Fruit fly (Drosophila melanogaster) whole organism, pupa: Measurements from ENCODE around the gene CG32544.

Experiments used
- CG10348 ChIP-seq: fragments of 200-800 bp; sonication (Bioruptor generic); IDR thresholded peaks from 2 replicates; pipeline ENCODE4 v1.3.6; 2022; ENCODE audit warnings: missing biosample characterization, missing genetic modification characterization
- CG12605 ChIP-seq: fragments of 200-800 bp; sonication (Bioruptor generic); IDR thresholded peaks from 2 replicates; pipeline ENCODE4 v1.3.6; 2022; ENCODE audit warnings: missing biosample characterization, missing genetic modification characterization
- CG13204 ChIP-seq: fragments of 200-800 bp; sonication (Bioruptor generic); optimal IDR thresholded peaks from 2 replicates; lab custom pipeline; 2018; ENCODE audit warnings: missing biosample characterization, mild to moderate bottlenecking, missing genetic modification characterization, moderate library complexity
- CG14655 ChIP-seq: fragments of 200-800 bp; sonication (Bioruptor generic); optimal IDR thresholded peaks from 3 replicates; lab custom pipeline; 2017; ENCODE audit warnings: mild to moderate bottlenecking, missing biosample characterization, missing genetic modification reagents, missing genetic modification characterization
- CG15710 ChIP-seq: fragments of 200-800 bp; sonication (Bioruptor generic); optimal IDR thresholded peaks from 2 replicates; lab custom pipeline; 2018; ENCODE audit warnings: missing biosample characterization, mild to moderate bottlenecking, missing genetic modification characterization, moderate library complexity
- CG17806 ChIP-seq: fragments of 200-800 bp; sonication (Bioruptor generic); optimal IDR thresholded peaks from 2 replicates; lab custom pipeline; 2018; ENCODE audit warnings: missing biosample characterization, mild to moderate bottlenecking, missing genetic modification characterization, moderate library complexity
- CG32121 ChIP-seq: fragments of 200-800 bp; sonication (Bioruptor generic); IDR thresholded peaks from 2 replicates; pipeline ENCODE4 v1.3.6; 2022; ENCODE audit warnings: missing biosample characterization, missing genetic modification characterization
- CG34367 ChIP-seq: fragments of 200-800 bp; sonication (Bioruptor generic); optimal IDR thresholded peaks from 2 replicates; lab custom pipeline; 2018; ENCODE audit warnings: missing biosample characterization, mild to moderate bottlenecking, missing genetic modification characterization
- CG4496 ChIP-seq: fragments of 200-800 bp; sonication (Bioruptor generic); IDR thresholded peaks from 3 replicates; pipeline ENCODE4 v1.3.6; 2022; ENCODE audit warnings: missing biosample characterization, missing genetic modification characterization
- CG8159 ChIP-seq: fragments of 200-800 bp; sonication (Bioruptor generic); optimal IDR thresholded peaks from 3 replicates; lab custom pipeline; 2018; ENCODE audit warnings: missing biosample characterization, mild to moderate bottlenecking, missing genetic modification characterization, moderate library complexity
- CG8301 ChIP-seq: fragments of 200-800 bp; sonication (Bioruptor generic); optimal IDR thresholded peaks from 2 replicates; lab custom pipeline; 2018; ENCODE audit warnings: missing biosample characterization, mild to moderate bottlenecking, missing genetic modification characterization
- CG9948 ChIP-seq: fragments of 200-800 bp; sonication (Bioruptor generic); optimal IDR thresholded peaks from 2 replicates; lab custom pipeline; 2018; ENCODE audit warnings: missing biosample characterization, mild to moderate bottlenecking, missing genetic modification characterization, moderate library complexity
- D1 ChIP-seq: fragments of 200-800 bp; sonication (Bioruptor generic); optimal IDR thresholded peaks from 2 replicates; lab custom pipeline; 2018; ENCODE audit warnings: missing biosample characterization, mild to moderate bottlenecking, missing genetic modification characterization, moderate library complexity
- EcR ChIP-seq: fragments of 200-800 bp; sonication (Bioruptor generic); optimal IDR thresholded peaks from 3 replicates; lab custom pipeline; 2019; ENCODE audit warnings: missing biosample characterization, missing genetic modification characterization, mild to moderate bottlenecking, moderate library complexity, missing genetic modification reagents
- Ets98B ChIP-seq: fragments of 200-800 bp; sonication (Bioruptor generic); IDR thresholded peaks from 2 replicates; pipeline ENCODE4 v1.3.6; 2022; ENCODE audit warnings: missing biosample characterization, missing genetic modification characterization
- Pif1A ChIP-seq: fragments of 200-800 bp; sonication (Bioruptor generic); optimal IDR thresholded peaks from 3 replicates; lab custom pipeline; 2016; ENCODE audit warnings: missing biosample characterization, missing genetic modification characterization
- Pif1B ChIP-seq: fragments of 200-800 bp; sonication (Bioruptor generic); optimal IDR thresholded peaks from 3 replicates; lab custom pipeline; 2016; ENCODE audit warnings: missing biosample characterization, missing genetic modification characterization
- Snoo ChIP-seq: fragments of 200-800 bp; sonication (Bioruptor generic); optimal IDR thresholded peaks from 3 replicates; lab custom pipeline; 2017; ENCODE audit warnings: missing biosample characterization, mild to moderate bottlenecking, missing genetic modification characterization, inconsistent platforms
- fd96Ca ChIP-seq: fragments of 200-800 bp; sonication (Bioruptor generic); IDR thresholded peaks from 3 replicates; pipeline ENCODE4 v1.3.6; 2022; ENCODE audit warnings: missing biosample characterization, missing genetic modification characterization
- gl ChIP-seq: fragments of 200-800 bp; sonication (Bioruptor generic); optimal IDR thresholded peaks from 2 replicates; lab custom pipeline; 2018; ENCODE audit warnings: missing biosample characterization, mild to moderate bottlenecking, missing genetic modification characterization

The CG32544 gene

DNA sequence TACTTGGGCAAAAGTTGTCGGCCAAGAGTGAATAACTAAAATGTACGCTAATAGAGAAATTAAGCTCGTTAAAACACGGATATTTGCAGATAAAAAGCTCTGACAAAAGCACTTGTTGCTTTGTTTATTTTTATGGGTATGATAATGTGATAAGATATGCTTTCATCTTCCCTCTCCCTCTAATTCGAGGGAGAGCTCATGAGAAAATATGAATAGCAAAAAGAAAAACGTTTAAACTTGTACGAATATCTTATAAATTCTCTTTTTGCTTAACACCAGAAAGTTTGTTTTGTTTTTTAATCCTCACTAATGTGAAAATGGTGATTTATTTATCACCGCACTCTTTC is 11.1 kb upstream of the CG32544 start:
- TF ChIP-seq fd96Ca (GFP tag; lab: Robert Waterston, UW) (no peak), CG12605 (GFP tag; lab: Robert Waterston, UW) (peak; percentile 19; the same call in 1 of the 2 replicates)

dm6 chrX:18857356-18857807 is 2.7 kb upstream of the CG32544 start, which contains the start of gene CG7322:
Gene CG7322 (minus strand): TSS chrX:18857757.
- TF ChIP-seq Pif1B (GFP tag; lab: Kevin White, UChicago) (no peak), EcR (peak; percentile 81), Pif1A (GFP tag; lab: Kevin White, UChicago) (no peak), CG8301 (tag; lab: Kevin White, UChicago) (no peak), CG15710 (tag; lab: Kevin White, UChicago) (no peak), D1 (tag; lab: Kevin White, UChicago) (no peak), CG34367 (no peak)

dm6 chrX:18857916-18858315 is 2.2 kb upstream of the CG32544 start, which contains the start of gene Usp39:
Gene Usp39 (plus strand): TSS chrX:18858203.
- no peak for TF ChIP-seq CG4496 (GFP tag; lab: Robert Waterston, UW)
- TF ChIP-seq CG9948 (tag; lab: Kevin White, UChicago) = peak; percentile 4

DNA sequence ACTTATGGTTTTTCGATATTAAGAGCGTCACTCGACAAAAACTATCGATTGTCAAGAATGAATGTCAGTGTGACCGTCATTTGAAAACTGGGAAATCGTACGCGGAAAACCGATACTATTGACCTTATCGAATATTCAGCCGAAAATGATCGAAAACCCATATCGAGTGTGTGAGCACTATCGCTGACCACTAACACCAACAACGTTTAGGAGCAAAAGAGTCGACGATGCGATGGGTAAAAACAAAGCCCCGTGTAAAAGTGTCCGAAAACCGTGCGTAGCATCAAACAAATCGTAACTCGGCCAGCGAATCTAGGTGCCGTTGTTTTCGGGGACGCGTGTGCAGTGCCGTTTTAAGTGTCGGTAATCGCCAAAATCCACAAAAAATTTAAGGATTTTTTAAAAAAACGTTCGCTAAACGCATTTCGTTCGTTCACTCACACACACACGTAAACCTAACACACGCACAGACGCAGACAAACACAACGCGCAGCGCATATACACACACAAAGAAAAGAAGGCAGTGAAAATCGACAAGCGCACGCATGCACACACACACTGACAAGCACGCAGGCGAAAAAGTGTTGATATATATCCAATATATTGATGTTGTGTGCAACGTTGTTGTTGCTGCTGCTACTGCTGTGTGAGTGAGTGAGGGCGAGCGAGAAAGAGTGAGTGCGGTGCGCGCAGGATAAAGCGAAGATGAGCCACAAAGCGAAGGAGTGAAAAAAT is 3.8 kb downstream of the CG32544 start, which contains the start of the genes CG7326 and Dora:
Gene CG7326, minus strand, starts transcription at position 29 of the 735 bp plus-strand sequence.
Gene Dora, plus strand, starts transcription at position 203 of the 735 bp plus-strand sequence.
- TF ChIP-seq Pif1B (GFP tag; lab: Kevin White, UChicago) (no peak), EcR (peak; percentile 46), Snoo (no peak), CG34367 (no peak), CG13204 (GFP tag; lab: Kevin White, UChicago) (peak; percentile 20), CG12605 (GFP tag; lab: Robert Waterston, UW) (no peak)

- TF ChIP-seq Ets98B (GFP tag; lab: Robert Waterston, UW) (no peak), CG13204 (GFP tag; lab: Kevin White, UChicago) (peak; percentile 93)
- TF ChIP-seq, all 21 proteins: peak for 1
Measured at dm6 chrX:18864483-18865358, 4.6 kb downstream of the CG32544 start.

- TF ChIP-seq CG8159 (peak; percentile 10), Ets98B (GFP tag; lab: Robert Waterston, UW) (no peak), CG32121 (GFP tag; lab: Robert Waterston, UW) (no peak), CG14655 (GFP tag; lab: Kevin White, UChicago) (no peak), CG34367 (peak; percentile 7), CG17806 (tag; lab: Kevin White, UChicago) (peak; percentile 19), CG15710 (tag; lab: Kevin White, UChicago) (peak; percentile 14), gl (tag; lab: Kevin White, UChicago) (peak; percentile 48), CG10348 (no peak), CG8301 (tag; lab: Kevin White, UChicago) (no peak), CG13204 (GFP tag; lab: Kevin White, UChicago) (peak; percentile 71), EcR (peak; percentile 50), Snoo (no peak)
Measured at dm6 chrX:18866289-18866832, 6.3 kb downstream of the CG32544 start.

DNA sequence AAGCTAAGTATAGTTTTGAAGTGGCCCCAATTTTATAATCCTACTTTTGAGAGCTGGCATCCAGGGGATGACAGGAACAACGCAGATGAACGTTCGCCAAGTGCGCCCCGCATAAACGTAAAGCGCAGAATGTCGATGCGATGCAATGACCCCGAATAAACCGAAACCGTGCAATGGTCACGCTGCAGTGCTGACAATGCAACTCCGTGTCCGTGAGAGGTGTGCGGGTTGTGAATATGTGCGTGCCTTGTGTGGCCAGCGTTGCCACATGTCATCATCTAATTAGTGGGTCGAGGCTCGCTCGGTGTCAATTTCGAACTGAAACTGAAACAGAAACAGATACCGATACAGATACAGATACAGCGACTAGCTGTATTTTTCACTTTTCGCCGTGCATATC is 8.1 kb downstream of the CG32544 start:
- TF ChIP-seq EcR (peak; percentile 80), CG8301 (tag; lab: Kevin White, UChicago) (no peak)
- TF ChIP-seq, all 21 proteins: peak for 1
